Worm (Caenorhabditis elegans): ENCODE data around the gene nlp-58.

DNA sequence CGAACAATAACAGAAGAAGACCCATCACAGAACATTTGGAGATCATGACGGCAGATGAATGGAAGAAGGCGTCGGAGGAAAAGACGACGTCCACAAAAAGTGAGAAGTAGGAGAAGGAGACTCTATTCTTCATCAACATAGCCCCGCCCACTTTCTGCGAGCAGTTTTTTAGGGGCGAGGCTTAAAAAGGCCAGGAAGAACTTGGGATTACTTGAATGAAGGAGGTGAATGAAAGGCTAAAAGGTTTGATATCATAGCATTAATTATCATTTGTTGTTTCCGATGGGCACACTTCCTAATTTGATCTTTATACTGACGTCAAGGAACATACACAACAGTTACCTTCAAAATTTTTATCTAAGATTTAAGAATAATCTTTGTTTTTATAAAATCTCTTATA is at the start of gene nlp-58:
- TF ChIP-seq nhr-10 (tag; optimal IDR thresholded peaks at IDR 0.05), result no peak
- no peak for TF ChIP-seq mab-5 (tag; optimal IDR thresholded peaks at IDR 0.05)
- no peak for TF ChIP-seq unc-62 (GFP tag; optimal IDR thresholded peaks at IDR 0.05)
